Fruit fly (Drosophila melanogaster): Measurements from ENCODE around the gene nerfin-1.
A peak's percentile ranks its signal among the peaks of the same experiment; 100 is the strongest.

The nerfin-1 gene

dm6 chr3L:872389-872972 lies 36.4 kb upstream of the nerfin-1 start (continued):
- no peak for TF ChIP-seq CG5245 (GFP tag; optimal IDR thresholded peaks at IDR 0.05)
- TF ChIP-seq CG17361 (GFP tag; IDR thresholded peaks at IDR 0.05): peak; percentile 71; the same call in 2 of the 3 replicates
- TF ChIP-seq sim (GFP tag; IDR thresholded peaks at IDR 0.05): no peak
- peak in 1 of 2 experiments; percentile 25 for TF ChIP-seq chif (GFP tag; optimal IDR thresholded peaks at IDR 0.05)
- TF ChIP-seq CG9817 (tag; optimal IDR thresholded peaks at IDR 0.05): peak; percentile 50
- no peak for TF ChIP-seq pros (GFP tag; optimal IDR thresholded peaks at IDR 0.05)
- peak; percentile 72 for TF ChIP-seq jumu (GFP tag; optimal IDR thresholded peaks at IDR 0.05)
- TF ChIP-seq Deaf1 (tag; optimal IDR thresholded peaks at IDR 0.05): no peak
- peak; percentile 93 for TF ChIP-seq Sin3A (optimal IDR thresholded peaks at IDR 0.05)
- 0 out of 3 replicates have a peak, but pooled peaks have one; percentile 15 for TF ChIP-seq CG11093 (GFP tag; IDR thresholded peaks at IDR 0.05)
- TF ChIP-seq CG3407 (GFP tag; optimal IDR thresholded peaks at IDR 0.05): no peak
- TF ChIP-seq CG17186 (GFP tag; optimal IDR thresholded peaks at IDR 0.05): peak; percentile 59
- TF ChIP-seq E2f1 (GFP tag; IDR thresholded peaks at IDR 0.05): 0 out of 2 replicates have a peak, but pooled peaks have one; percentile 17
- TF ChIP-seq CG14050 (GFP tag; IDR thresholded peaks at IDR 0.05): no peak
- peak; percentile 76 for TF ChIP-seq amos (GFP tag; IDR thresholded peaks at IDR 0.05; ENCODE audit: partially characterized antibody)
- TF ChIP-seq CG7745 (tag; optimal IDR thresholded peaks at IDR 0.05): no peak
- no peak for TF ChIP-seq CG8089 (GFP tag; optimal IDR thresholded peaks at IDR 0.05)
- no peak for TF ChIP-seq CG34376 (GFP tag; optimal IDR thresholded peaks at IDR 0.05)
- no peak for TF ChIP-seq Mrtf (GFP tag; IDR thresholded peaks at IDR 0.05)
- peak; percentile 51 for TF ChIP-seq CG2678 (tag; optimal IDR thresholded peaks at IDR 0.05)
- TF ChIP-seq lmd (GFP tag; IDR thresholded peaks at IDR 0.05): peak; percentile 50; the same call in 1 of the 2 replicates
- TF ChIP-seq CG42726 (GFP tag; IDR thresholded peaks at IDR 0.05; ENCODE audit: partially characterized antibody): no peak
- no peak for TF ChIP-seq CG3838 (GFP tag; optimal IDR thresholded peaks at IDR 0.05)
- TF ChIP-seq CG6683 (GFP tag; optimal IDR thresholded peaks at IDR 0.05): no peak
- TF ChIP-seq stc (GFP tag; IDR thresholded peaks at IDR 0.05): no peak
- TF ChIP-seq pnt (GFP tag; optimal IDR thresholded peaks at IDR 0.05): peak; percentile 37
- TF ChIP-seq CG10147 (GFP tag; optimal IDR thresholded peaks at IDR 0.05): peak; percentile 29
- no peak for TF ChIP-seq CG31224 (GFP tag; IDR thresholded peaks at IDR 0.05)
- peak; percentile 36; the same call in 1 of the 2 replicates for TF ChIP-seq Dref (GFP tag; IDR thresholded peaks at IDR 0.05)
- TF ChIP-seq Sox100B (GFP tag; optimal IDR thresholded peaks at IDR 0.05): no peak
- TF ChIP-seq Optix (GFP tag; IDR thresholded peaks at IDR 0.05): peak; percentile 54; the same call in 1 of the 3 replicates
- peak; percentile 8 for TF ChIP-seq CG15601 (tag; optimal IDR thresholded peaks at IDR 0.05)
- peak; percentile 47 for TF ChIP-seq CG2116 (GFP tag; optimal IDR thresholded peaks at IDR 0.05)
- TF ChIP-seq Side (GFP tag; optimal IDR thresholded peaks at IDR 0.05): peak; percentile 40
- TF ChIP-seq CG1233 (GFP tag; optimal IDR thresholded peaks at IDR 0.05): no peak
- TF ChIP-seq scrt (GFP tag; optimal IDR thresholded peaks at IDR 0.05): peak; percentile 80
- peak; percentile 47; the same call in 1 of the 2 replicates for TF ChIP-seq E2f2 (GFP tag; IDR thresholded peaks at IDR 0.05)
- no peak for TF ChIP-seq seq (GFP tag; IDR thresholded peaks at IDR 0.05)
- no peak for TF ChIP-seq danr (GFP tag; IDR thresholded peaks at IDR 0.05)
- no peak for TF ChIP-seq ase (GFP tag; IDR thresholded peaks at IDR 0.05)
- TF ChIP-seq CG4854 (GFP tag; optimal IDR thresholded peaks at IDR 0.05): no peak
- TF ChIP-seq trem (tag; optimal IDR thresholded peaks at IDR 0.05): peak; percentile 7
- 0 out of 3 replicates have a peak, but pooled peaks have one; percentile 17 for TF ChIP-seq tgo (GFP tag; IDR thresholded peaks at IDR 0.05)
- peak; percentile 47 for TF ChIP-seq Xbp1 (GFP tag; optimal IDR thresholded peaks at IDR 0.05)
- no peak for TF ChIP-seq tup (GFP tag; optimal IDR thresholded peaks at IDR 0.05)
- no peak for TF ChIP-seq CG17359 (tag; optimal IDR thresholded peaks at IDR 0.05)

Data from whole organism, embryonic.